Fruit fly (Drosophila melanogaster) whole organism, pupa: ENCODE measurements around the gene Cerk.

Source experiments
- CG10348 ChIP-seq: fragments of 200-800 bp; sonication (Bioruptor generic); IDR thresholded peaks from 2 replicates; pipeline ENCODE4 v1.3.6; 2022; ENCODE audit warnings: missing biosample characterization, missing genetic modification characterization
- CG12605 ChIP-seq: fragments of 200-800 bp; sonication (Bioruptor generic); IDR thresholded peaks from 2 replicates; pipeline ENCODE4 v1.3.6; 2022; ENCODE audit warnings: missing biosample characterization, missing genetic modification characterization
- CG13204 ChIP-seq: fragments of 200-800 bp; sonication (Bioruptor generic); optimal IDR thresholded peaks from 2 replicates; lab custom pipeline; 2018; ENCODE audit warnings: missing biosample characterization, mild to moderate bottlenecking, missing genetic modification characterization, moderate library complexity
- CG14655 ChIP-seq: fragments of 200-800 bp; sonication (Bioruptor generic); optimal IDR thresholded peaks from 3 replicates; lab custom pipeline; 2017; ENCODE audit warnings: mild to moderate bottlenecking, missing biosample characterization, missing genetic modification reagents, missing genetic modification characterization
- CG15710 ChIP-seq: fragments of 200-800 bp; sonication (Bioruptor generic); optimal IDR thresholded peaks from 2 replicates; lab custom pipeline; 2018; ENCODE audit warnings: missing biosample characterization, mild to moderate bottlenecking, missing genetic modification characterization, moderate library complexity
- CG17806 ChIP-seq: fragments of 200-800 bp; sonication (Bioruptor generic); optimal IDR thresholded peaks from 2 replicates; lab custom pipeline; 2018; ENCODE audit warnings: missing biosample characterization, mild to moderate bottlenecking, missing genetic modification characterization, moderate library complexity
- CG32121 ChIP-seq: fragments of 200-800 bp; sonication (Bioruptor generic); IDR thresholded peaks from 2 replicates; pipeline ENCODE4 v1.3.6; 2022; ENCODE audit warnings: missing biosample characterization, missing genetic modification characterization
- CG34367 ChIP-seq: fragments of 200-800 bp; sonication (Bioruptor generic); optimal IDR thresholded peaks from 2 replicates; lab custom pipeline; 2018; ENCODE audit warnings: missing biosample characterization, mild to moderate bottlenecking, missing genetic modification characterization
- CG4496 ChIP-seq: fragments of 200-800 bp; sonication (Bioruptor generic); IDR thresholded peaks from 3 replicates; pipeline ENCODE4 v1.3.6; 2022; ENCODE audit warnings: missing biosample characterization, missing genetic modification characterization
- CG8159 ChIP-seq: fragments of 200-800 bp; sonication (Bioruptor generic); optimal IDR thresholded peaks from 3 replicates; lab custom pipeline; 2018; ENCODE audit warnings: missing biosample characterization, mild to moderate bottlenecking, missing genetic modification characterization, moderate library complexity
- CG8301 ChIP-seq: fragments of 200-800 bp; sonication (Bioruptor generic); optimal IDR thresholded peaks from 2 replicates; lab custom pipeline; 2018; ENCODE audit warnings: missing biosample characterization, mild to moderate bottlenecking, missing genetic modification characterization
- CG9948 ChIP-seq: fragments of 200-800 bp; sonication (Bioruptor generic); optimal IDR thresholded peaks from 2 replicates; lab custom pipeline; 2018; ENCODE audit warnings: missing biosample characterization, mild to moderate bottlenecking, missing genetic modification characterization, moderate library complexity
- D1 ChIP-seq: fragments of 200-800 bp; sonication (Bioruptor generic); optimal IDR thresholded peaks from 2 replicates; lab custom pipeline; 2018; ENCODE audit warnings: missing biosample characterization, mild to moderate bottlenecking, missing genetic modification characterization, moderate library complexity
- EcR ChIP-seq: fragments of 200-800 bp; sonication (Bioruptor generic); optimal IDR thresholded peaks from 3 replicates; lab custom pipeline; 2019; ENCODE audit warnings: missing biosample characterization, missing genetic modification characterization, mild to moderate bottlenecking, moderate library complexity, missing genetic modification reagents
- Ets98B ChIP-seq: fragments of 200-800 bp; sonication (Bioruptor generic); IDR thresholded peaks from 2 replicates; pipeline ENCODE4 v1.3.6; 2022; ENCODE audit warnings: missing biosample characterization, missing genetic modification characterization
- Pif1A ChIP-seq: fragments of 200-800 bp; sonication (Bioruptor generic); optimal IDR thresholded peaks from 3 replicates; lab custom pipeline; 2016; ENCODE audit warnings: missing biosample characterization, missing genetic modification characterization
- Pif1B ChIP-seq: fragments of 200-800 bp; sonication (Bioruptor generic); optimal IDR thresholded peaks from 3 replicates; lab custom pipeline; 2016; ENCODE audit warnings: missing biosample characterization, missing genetic modification characterization
- Snoo ChIP-seq: fragments of 200-800 bp; sonication (Bioruptor generic); optimal IDR thresholded peaks from 3 replicates; lab custom pipeline; 2017; ENCODE audit warnings: missing biosample characterization, mild to moderate bottlenecking, missing genetic modification characterization, inconsistent platforms
- fd96Ca ChIP-seq: fragments of 200-800 bp; sonication (Bioruptor generic); IDR thresholded peaks from 3 replicates; pipeline ENCODE4 v1.3.6; 2022; ENCODE audit warnings: missing biosample characterization, missing genetic modification characterization
- gl ChIP-seq: fragments of 200-800 bp; sonication (Bioruptor generic); optimal IDR thresholded peaks from 2 replicates; lab custom pipeline; 2018; ENCODE audit warnings: missing biosample characterization, mild to moderate bottlenecking, missing genetic modification characterization
- rn ChIP-seq: fragments of 200-800 bp; sonication (Bioruptor generic); IDR thresholded peaks from 2 replicates; pipeline ENCODE4 v1.3.6; 2022; ENCODE audit warnings: missing biosample characterization, missing genetic modification characterization

The Cerk gene

DNA sequence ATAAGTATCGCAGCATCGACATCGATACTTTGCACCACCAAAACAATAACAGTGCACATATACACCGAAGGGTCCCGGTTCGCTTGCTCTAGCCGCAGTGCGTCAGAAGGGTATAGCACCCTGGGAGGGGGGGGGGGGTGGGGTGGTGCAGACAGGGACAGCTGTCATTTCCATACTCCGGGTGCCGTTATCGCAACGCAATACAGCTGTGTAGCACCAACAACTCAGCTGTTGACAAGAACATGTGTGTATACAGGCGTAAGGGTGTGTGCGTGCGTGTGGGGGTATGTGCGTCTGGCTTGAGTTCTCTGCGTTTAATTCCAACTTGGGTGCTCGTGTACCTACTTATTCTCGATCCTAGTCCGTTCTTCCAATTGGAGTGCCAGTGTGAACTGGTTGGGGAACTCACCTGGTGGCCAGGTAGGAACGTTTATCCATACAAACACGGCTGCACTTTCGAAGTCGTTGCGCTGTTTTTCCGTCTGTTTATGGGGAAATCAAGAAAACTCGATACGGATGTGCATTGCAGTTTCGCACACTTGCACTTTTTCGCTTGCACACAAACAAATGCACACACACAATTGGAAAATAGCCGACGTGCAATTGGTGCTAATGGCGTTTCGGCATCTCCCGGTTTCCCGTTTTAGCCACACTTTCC lies 465 bp downstream of the Cerk start:
- TF ChIP-seq CG32121 (GFP tag; lab: Robert Waterston, UW): no peak
- TF ChIP-seq CG15710 (tag; lab: Kevin White, UChicago): no peak
- no peak for TF ChIP-seq Snoo (tag; lab: Kevin White, UChicago)
- TF ChIP-seq EcR (GFP tag; lab: Kevin White, UChicago): peak; percentile 86
- TF ChIP-seq CG17806 (tag; lab: Kevin White, UChicago): no peak
- TF ChIP-seq CG8301 (tag; lab: Kevin White, UChicago): no peak
- TF ChIP-seq CG10348 (GFP tag; lab: Robert Waterston, UW): no peak
- TF ChIP-seq fd96Ca (GFP tag; lab: Robert Waterston, UW): no peak
- TF ChIP-seq CG8159 (tag; lab: Kevin White, UChicago): no peak
- no peak for TF ChIP-seq CG14655 (GFP tag; lab: Kevin White, UChicago)
- TF ChIP-seq Pif1A (GFP tag; lab: Kevin White, UChicago): no peak
- peak; percentile 50; the same call in 1 of the 2 replicates for TF ChIP-seq CG12605
- no peak for TF ChIP-seq D1
- TF ChIP-seq CG34367 (tag; lab: Kevin White, UChicago): no peak
- no peak for TF ChIP-seq Ets98B (GFP tag; lab: Robert Waterston, UW)
- TF ChIP-seq rn (GFP tag; lab: Robert Waterston, UW): no peak
- no peak for TF ChIP-seq Pif1B
- TF ChIP-seq CG9948 (tag; lab: Kevin White, UChicago): no peak
- peak; percentile 73 for TF ChIP-seq CG13204 (GFP tag; lab: Kevin White, UChicago)
- TF ChIP-seq CG4496 (GFP tag; lab: Robert Waterston, UW): 0 out of 3 replicates have a peak, but pooled peaks have one; percentile 19
- TF ChIP-seq gl (tag; lab: Kevin White, UChicago): peak; percentile 31

DNA sequence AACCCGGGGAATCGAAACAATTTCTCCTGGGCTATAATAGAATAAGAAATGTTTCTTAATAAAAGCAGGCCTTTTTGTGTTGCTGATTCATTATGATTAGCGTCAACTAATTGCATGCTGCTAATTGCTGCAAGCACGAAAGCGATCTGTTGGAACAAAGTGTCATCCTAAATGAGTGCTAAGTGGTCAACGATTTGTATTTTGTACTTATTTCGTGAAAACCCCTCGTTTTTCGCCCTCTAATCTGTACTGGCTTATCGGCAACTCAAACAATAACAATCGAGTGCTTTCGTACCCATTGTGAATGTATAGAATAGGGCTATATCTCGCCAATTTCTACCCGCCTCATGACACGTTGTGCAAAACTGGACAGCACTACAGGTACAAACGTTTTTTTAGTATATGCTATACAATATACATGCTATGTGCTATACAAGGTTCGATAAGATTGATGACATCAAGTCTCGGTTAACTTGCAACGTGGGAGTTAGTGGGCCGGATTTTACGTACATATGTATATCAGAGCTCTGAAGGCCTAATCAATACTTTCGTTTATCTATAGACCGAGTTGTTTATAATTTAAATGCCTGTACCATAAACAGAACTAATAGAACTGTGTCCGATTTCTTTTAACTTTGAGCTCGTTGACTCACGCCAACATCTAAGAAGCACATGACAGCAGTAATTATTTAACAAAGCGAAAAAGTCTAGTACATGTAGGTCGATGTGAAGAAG lies 3.4 kb downstream of the Cerk start:
- TF ChIP-seq CG4496 (GFP tag; lab: Robert Waterston, UW) (0 out of 3 replicates have a peak, but pooled peaks have one; percentile 12), Pif1A (GFP tag; lab: Kevin White, UChicago) (no peak), CG12605 (no peak), CG34367 (tag; lab: Kevin White, UChicago) (no peak), Pif1B (no peak)

DNA sequence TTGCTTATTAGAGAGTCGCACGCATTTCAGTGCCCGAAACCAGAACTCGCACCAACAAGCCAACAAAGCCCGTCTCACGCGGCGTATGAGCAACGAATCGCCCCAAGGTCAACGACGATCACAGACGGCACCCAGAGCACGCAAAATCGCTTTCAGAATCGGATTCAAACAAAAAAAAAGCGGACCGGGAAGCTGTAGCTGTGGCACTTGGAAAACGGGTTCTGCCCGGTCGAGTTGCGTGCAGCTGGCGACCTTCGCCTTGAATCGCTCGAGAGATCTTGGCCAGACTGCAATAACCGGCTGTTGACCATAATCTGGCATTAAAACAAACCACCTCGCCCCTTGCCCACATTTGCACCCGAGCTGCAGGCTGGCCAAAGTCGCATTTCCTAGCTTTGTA lies 4.7 kb downstream of the Cerk start:
- no peak for TF ChIP-seq CG17806 (tag; lab: Kevin White, UChicago)
- TF ChIP-seq Pif1A (GFP tag; lab: Kevin White, UChicago): no peak
- TF ChIP-seq CG15710 (tag; lab: Kevin White, UChicago): no peak
- TF ChIP-seq CG9948 (tag; lab: Kevin White, UChicago): no peak
- TF ChIP-seq Snoo (tag; lab: Kevin White, UChicago): peak; percentile 79
- TF ChIP-seq Pif1B: no peak
- no peak for TF ChIP-seq CG14655 (GFP tag; lab: Kevin White, UChicago)
- no peak for TF ChIP-seq CG32121 (GFP tag; lab: Robert Waterston, UW)
- no peak for TF ChIP-seq CG8159 (tag; lab: Kevin White, UChicago)
- TF ChIP-seq CG12605: no peak
- TF ChIP-seq fd96Ca (GFP tag; lab: Robert Waterston, UW): no peak
- TF ChIP-seq CG10348 (GFP tag; lab: Robert Waterston, UW): no peak
- TF ChIP-seq CG8301 (tag; lab: Kevin White, UChicago): no peak
- TF ChIP-seq CG34367 (tag; lab: Kevin White, UChicago): no peak
- peak; percentile 75 for TF ChIP-seq CG13204 (GFP tag; lab: Kevin White, UChicago)
- no peak for TF ChIP-seq rn (GFP tag; lab: Robert Waterston, UW)
- TF ChIP-seq gl (tag; lab: Kevin White, UChicago): peak; percentile 1
- peak; percentile 97 for TF ChIP-seq EcR (GFP tag; lab: Kevin White, UChicago)
- TF ChIP-seq Ets98B (GFP tag; lab: Robert Waterston, UW): 0 out of 2 replicates have a peak, but pooled peaks have one; percentile 7
- TF ChIP-seq D1: no peak
- peak; percentile 58; the same call in 2 of the 3 replicates for TF ChIP-seq CG4496 (GFP tag; lab: Robert Waterston, UW)

DNA sequence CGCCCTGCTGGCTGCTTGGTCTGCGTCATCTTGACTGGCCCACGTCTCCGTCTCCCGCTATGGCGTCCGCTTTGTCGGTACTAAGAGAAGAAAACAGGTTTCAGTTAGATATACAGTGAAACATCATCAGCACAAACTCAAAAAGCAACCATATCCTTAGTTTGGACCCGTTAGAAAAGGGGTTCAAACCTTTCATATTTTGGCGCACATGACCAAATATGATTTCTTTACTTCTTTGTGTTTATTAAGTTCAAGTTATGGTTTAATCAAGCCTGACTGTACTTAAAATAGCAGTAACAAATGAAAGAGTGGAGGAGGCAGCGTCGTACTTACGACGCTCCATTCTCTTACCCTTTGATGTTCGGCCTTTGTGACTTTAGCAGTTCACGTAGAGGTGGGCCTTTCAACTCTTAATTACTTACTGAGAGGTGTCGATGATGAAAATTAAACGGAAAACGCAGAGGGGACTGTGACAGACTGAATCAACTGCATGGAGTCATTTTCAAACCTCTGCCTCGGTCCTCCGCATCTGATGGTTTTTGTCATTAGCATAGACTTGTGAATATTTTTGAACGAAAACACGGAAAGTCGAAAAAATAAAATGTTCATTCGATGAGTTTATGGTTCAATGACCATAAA lies 6.3 kb downstream of the Cerk start:
- TF ChIP-seq CG17806 (tag; lab: Kevin White, UChicago) (peak; percentile 93), D1 (no peak), rn (GFP tag; lab: Robert Waterston, UW) (peak; percentile 84), CG13204 (GFP tag; lab: Kevin White, UChicago) (peak; percentile 57), Snoo (tag; lab: Kevin White, UChicago) (peak; percentile 84), CG8159 (tag; lab: Kevin White, UChicago) (peak; percentile 86), Pif1B (peak; percentile 95), fd96Ca (GFP tag; lab: Robert Waterston, UW) (peak; percentile 95), gl (tag; lab: Kevin White, UChicago) (peak; percentile 75), EcR (GFP tag; lab: Kevin White, UChicago) (peak; percentile 90), CG32121 (GFP tag; lab: Robert Waterston, UW) (peak; percentile 90), Ets98B (GFP tag; lab: Robert Waterston, UW) (peak; percentile 94), CG9948 (tag; lab: Kevin White, UChicago) (peak; percentile 88), CG34367 (tag; lab: Kevin White, UChicago) (peak; percentile 88), CG8301 (tag; lab: Kevin White, UChicago) (peak; percentile 91), CG14655 (GFP tag; lab: Kevin White, UChicago) (no peak), CG12605 (peak; percentile 89), CG15710 (tag; lab: Kevin White, UChicago) (peak; percentile 87), CG4496 (GFP tag; lab: Robert Waterston, UW) (peak; percentile 95), CG10348 (GFP tag; lab: Robert Waterston, UW) (peak; percentile 74), Pif1A (GFP tag; lab: Kevin White, UChicago) (peak; percentile 95)
